Worm (Caenorhabditis elegans) whole organism, mixed stage, embryonic: ENCODE data around the gene ptc-1.

Source experiments
- bed-3 ChIP-seq: fragments of 200-800 bp; sonication (Bioruptor generic); optimal IDR thresholded peaks from 3 replicates; lab custom pipeline; 2018; ENCODE audit warnings: mild to moderate bottlenecking, missing genetic modification characterization, moderate library complexity, missing compliant biosample characterization
- ceh-83 ChIP-seq: fragments of 200-800 bp; sonication (Bioruptor generic); optimal IDR thresholded peaks from 2 replicates; lab custom pipeline; 2018; ENCODE audit warnings: mild to moderate bottlenecking, missing genetic modification characterization, missing compliant biosample characterization
- ces-1 ChIP-seq: fragments of 150-350 bp; optimal IDR thresholded peaks from 2 replicates; lab custom pipeline; 2014; ENCODE audit warnings: missing biosample characterization, missing genetic modification reagents, missing genetic modification characterization
- cnd-1 ChIP-seq: fragments of 200-800 bp; sonication (Bioruptor generic); optimal IDR thresholded peaks from 2 replicates; lab custom pipeline; 2018; ENCODE audit warnings: mild to moderate bottlenecking, missing genetic modification characterization, missing compliant biosample characterization
- drap-1 ChIP-seq: fragments of 200-800 bp; sonication (Bioruptor generic); optimal IDR thresholded peaks from 3 replicates; lab custom pipeline; 2018; ENCODE audit warnings: mild to moderate bottlenecking, missing genetic modification characterization, missing compliant biosample characterization
- elt-1 ChIP-seq: sonication (generic microtip); optimal IDR thresholded peaks from 2 replicates; lab custom pipeline; 2017; ENCODE audit warnings: missing genetic modification characterization, mild to moderate bottlenecking, missing compliant biosample characterization, antibody characterized with exemption, moderate library complexity, borderline replicate concordance; ENCODE audit not compliant: insufficient read depth
- elt-3 ChIP-seq: fragments of 150-350 bp; optimal IDR thresholded peaks from 2 replicates; lab custom pipeline; 2014; ENCODE audit warnings: missing biosample characterization, missing genetic modification characterization
- flh-1 ChIP-seq: fragments of 200-800 bp; sonication (Bioruptor generic); optimal IDR thresholded peaks from 2 replicates; lab custom pipeline; 2018; ENCODE audit warnings: mild to moderate bottlenecking, missing genetic modification characterization, moderate library complexity, missing compliant biosample characterization
- ham-2 ChIP-seq: fragments of 200-800 bp; sonication (Bioruptor generic); optimal IDR thresholded peaks from 2 replicates; lab custom pipeline; 2018; ENCODE audit warnings: mild to moderate bottlenecking, missing genetic modification characterization, missing compliant biosample characterization
- hlh-1 ChIP-seq: fragments of 150-350 bp; optimal IDR thresholded peaks from 2 replicates; lab custom pipeline; 2014; ENCODE audit warnings: missing biosample characterization, missing genetic modification reagents, missing genetic modification characterization
- lin-13 ChIP-seq: fragments of 150-350 bp; optimal IDR thresholded peaks from 2 replicates; lab custom pipeline; 2014; ENCODE audit warnings: missing biosample characterization, missing genetic modification characterization
- lin-32 ChIP-seq: fragments of 200-800 bp; sonication (Bioruptor generic); optimal IDR thresholded peaks from 2 replicates; lab custom pipeline; 2018; ENCODE audit warnings: mild to moderate bottlenecking, missing genetic modification characterization, missing compliant biosample characterization
- lsy-2 ChIP-seq: fragments of 150-350 bp; optimal IDR thresholded peaks from 2 replicates; lab custom pipeline; 2014; ENCODE audit warnings: missing biosample characterization, missing genetic modification characterization
- mab-5 ChIP-seq: fragments of 150-350 bp; optimal IDR thresholded peaks from 2 replicates; lab custom pipeline; 2014; ENCODE audit warnings: missing biosample characterization, missing genetic modification characterization
- mep-1 ChIP-seq: fragments of 150-350 bp; optimal IDR thresholded peaks from 2 replicates; lab custom pipeline; 2017; ENCODE audit warnings: missing biosample characterization, missing genetic modification reagents, missing genetic modification characterization, inconsistent platforms
- mls-2 ChIP-seq: sonication (generic microtip); optimal IDR thresholded peaks from 2 replicates; lab custom pipeline; 2016; ENCODE audit warnings: mild to moderate bottlenecking, missing genetic modification characterization, moderate library complexity, missing compliant biosample characterization
- nhr-12 ChIP-seq: fragments of 150-350 bp; optimal IDR thresholded peaks from 2 replicates; lab custom pipeline; 2014; ENCODE audit warnings: missing biosample characterization, missing genetic modification characterization
- nhr-2 ChIP-seq: fragments of 150-350 bp; optimal IDR thresholded peaks from 2 replicates; lab custom pipeline; 2014; ENCODE audit warnings: missing biosample characterization, missing genetic modification characterization
- nhr-237 ChIP-seq: fragments of 150-350 bp; optimal IDR thresholded peaks from 2 replicates; lab custom pipeline; 2014; ENCODE audit warnings: missing biosample characterization, missing genetic modification characterization
- nhr-28 ChIP-seq: fragments of 150-350 bp; optimal IDR thresholded peaks from 2 replicates; lab custom pipeline; 2014; ENCODE audit warnings: missing biosample characterization, missing genetic modification characterization
- nhr-76 ChIP-seq: sonication (generic microtip); optimal IDR thresholded peaks from 2 replicates; lab custom pipeline; 2017; ENCODE audit warnings: missing biosample characterization, missing genetic modification characterization
- pha-4 ChIP-seq: fragments of 150-350 bp; optimal IDR thresholded peaks from 2 replicates; lab custom pipeline; 2018; ENCODE audit warnings: missing biosample characterization, missing genetic modification reagents, missing genetic modification characterization
- sem-2 ChIP-seq: fragments of 200-800 bp; sonication (Bioruptor generic); optimal IDR thresholded peaks from 2 replicates; lab custom pipeline; 2018; ENCODE audit warnings: mild to moderate bottlenecking, missing genetic modification characterization, missing compliant biosample characterization
- snpc-4 ChIP-seq: fragments of 150-350 bp; optimal IDR thresholded peaks from 2 replicates; lab custom pipeline; 2014; ENCODE audit warnings: missing biosample characterization, missing genetic modification characterization
- sptf-1 ChIP-seq: sonication (generic microtip); optimal IDR thresholded peaks from 2 replicates; lab custom pipeline; 2017; ENCODE audit warnings: mild to moderate bottlenecking, missing genetic modification characterization, moderate library complexity, missing compliant biosample characterization
- tbx-8 ChIP-seq: fragments of 200-800 bp; sonication (Bioruptor generic); optimal IDR thresholded peaks from 2 replicates; lab custom pipeline; 2018; ENCODE audit warnings: mild to moderate bottlenecking, missing genetic modification characterization, moderate library complexity, missing compliant biosample characterization
- unc-120 ChIP-seq: sonication (generic microtip); optimal IDR thresholded peaks from 2 replicates; lab custom pipeline; 2017; ENCODE audit warnings: missing genetic modification characterization, missing compliant biosample characterization; ENCODE audit not compliant: poor library complexity, severe bottlenecking
- unc-39 ChIP-seq: fragments of 150-350 bp; optimal IDR thresholded peaks from 2 replicates; lab custom pipeline; 2014; ENCODE audit warnings: missing biosample characterization, missing genetic modification characterization
- unc-62 ChIP-seq: fragments of 150-350 bp; optimal IDR thresholded peaks from 2 replicates; lab custom pipeline; 2014; ENCODE audit warnings: missing biosample characterization, missing genetic modification reagents, missing genetic modification characterization
- zip-8 ChIP-seq: fragments of 150-350 bp; optimal IDR thresholded peaks from 2 replicates; lab custom pipeline; 2014; ENCODE audit warnings: missing biosample characterization, missing genetic modification characterization
- ztf-11 ChIP-seq: fragments of 150-350 bp; optimal IDR thresholded peaks from 2 replicates; lab custom pipeline; 2014; ENCODE audit warnings: missing biosample characterization, missing genetic modification characterization

ptc-1 gene

ce11 chrII:7892761-7893272 lies at the start of gene ptc-1:
Gene ptc-1 (plus strand): TSS chrII:7893222.
- TF ChIP-seq hlh-1 (tag; lab: Kevin White, UChicago), result no peak
- TF ChIP-seq unc-120 (tag; lab: Kevin White, UChicago), result no peak
- no peak for TF ChIP-seq bed-3 (GFP tag; lab: Kevin White, UChicago)
- no peak for TF ChIP-seq elt-1
- TF ChIP-seq unc-39, result no peak
- TF ChIP-seq sptf-1 (tag; lab: Kevin White, UChicago), result no peak
- no peak for TF ChIP-seq nhr-12 (tag; lab: Kevin White, UChicago)
- no peak for TF ChIP-seq drap-1 (GFP tag; lab: Kevin White, UChicago)
- no peak for TF ChIP-seq lin-13 (tag; lab: Kevin White, UChicago)
- TF ChIP-seq lin-32 (GFP tag; lab: Kevin White, UChicago), result no peak
- TF ChIP-seq nhr-2 (tag; lab: Kevin White, UChicago), result no peak
- TF ChIP-seq cnd-1, result no peak
- no peak for TF ChIP-seq ztf-11 (tag; lab: Kevin White, UChicago)
- no peak for TF ChIP-seq unc-62
- TF ChIP-seq pha-4 (tag; lab: Kevin White, UChicago), result no peak
- TF ChIP-seq elt-3 (tag; lab: Kevin White, UChicago), result no peak
- TF ChIP-seq nhr-28, result no peak
- no peak for TF ChIP-seq flh-1 (GFP tag; lab: Kevin White, UChicago)
- TF ChIP-seq nhr-237 (tag; lab: Kevin White, UChicago), result no peak
- no peak for TF ChIP-seq mep-1 (tag; lab: Kevin White, UChicago)
- TF ChIP-seq, all 35 proteins: peak for 0

DNA sequence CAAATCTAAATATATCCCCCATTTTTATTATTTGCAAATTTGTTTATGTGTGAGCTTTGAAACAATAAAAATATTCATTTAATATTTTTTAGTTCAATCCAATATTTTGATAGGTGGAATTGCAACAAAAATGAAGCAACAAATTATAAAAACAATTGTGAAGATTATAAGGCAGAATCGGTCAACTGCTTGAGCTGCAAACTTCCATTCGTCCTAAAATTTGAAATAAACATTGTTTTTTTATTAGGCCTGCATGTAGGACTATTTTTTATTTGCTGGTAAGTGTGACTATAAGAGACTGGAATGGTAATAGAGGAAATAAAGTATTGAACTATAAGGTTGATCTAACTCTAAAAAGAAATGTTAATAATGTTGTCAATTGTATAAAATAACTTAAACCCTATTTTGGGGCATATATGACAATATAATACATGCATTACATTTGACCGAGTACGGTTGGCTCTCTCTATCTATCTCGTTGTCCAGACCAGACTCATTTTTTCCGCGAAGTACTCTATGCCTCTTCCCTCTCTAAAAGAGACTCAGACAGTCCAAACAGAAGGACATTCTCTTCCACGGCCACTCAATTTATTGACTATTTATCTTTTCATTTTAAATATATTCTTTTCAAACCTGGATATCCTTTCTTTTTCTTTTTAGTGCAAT lies 47.3 kb upstream of the ptc-1 start, which contains the start of gene T09A5.4:
TSS of gene T09A5.4 (plus strand) at position 616 of the 666 bp plus-strand sequence.
- TF ChIP-seq mls-2, result no peak
- no peak for TF ChIP-seq mab-5
- no peak for TF ChIP-seq snpc-4 (tag; lab: Kevin White, UChicago)
- TF ChIP-seq ceh-83 (GFP tag; lab: Kevin White, UChicago), result no peak
- TF ChIP-seq drap-1 (GFP tag; lab: Kevin White, UChicago), result no peak
- no peak for TF ChIP-seq ces-1 (GFP tag; lab: Kevin White, UChicago)
- TF ChIP-seq lsy-2 (tag; lab: Kevin White, UChicago), result no peak
- no peak for TF ChIP-seq elt-3 (tag; lab: Kevin White, UChicago)
- TF ChIP-seq lin-13 (tag; lab: Kevin White, UChicago), result no peak
- TF ChIP-seq nhr-237 (tag; lab: Kevin White, UChicago), result no peak
- no peak for TF ChIP-seq unc-62
- TF ChIP-seq lin-32 (GFP tag; lab: Kevin White, UChicago), result no peak

DNA sequence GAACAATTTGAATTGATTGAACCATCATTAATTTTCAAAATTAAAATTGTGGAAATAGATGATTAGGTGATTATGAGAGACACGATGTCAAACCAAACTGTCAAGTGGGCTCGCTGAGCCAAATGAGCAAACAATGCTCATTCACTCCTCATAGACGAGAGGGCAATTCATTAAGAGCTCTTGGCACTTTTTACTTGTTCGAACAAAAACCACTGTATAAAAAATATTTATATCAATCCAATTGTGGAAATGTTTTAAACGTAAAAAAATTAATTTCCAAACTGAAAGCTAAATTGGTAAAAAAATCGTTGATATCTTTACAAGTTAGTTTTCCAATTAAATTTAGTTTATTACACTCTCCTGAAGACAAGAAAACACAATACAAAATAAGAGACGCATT lies 43.3 kb upstream of the ptc-1 start, which contains the start of gene acr-7:
TSS of gene acr-7 (minus strand) at position 101 of the 400 bp plus-strand sequence.
- TF ChIP-seq lin-13 (tag; lab: Kevin White, UChicago) (no peak), unc-62 (no peak), ces-1 (GFP tag; lab: Kevin White, UChicago) (no peak), sptf-1 (tag; lab: Kevin White, UChicago) (no peak), elt-1 (no peak), mls-2 (no peak), nhr-237 (tag; lab: Kevin White, UChicago) (no peak), zip-8 (tag; lab: Kevin White, UChicago) (no peak), ham-2 (no peak)

DNA sequence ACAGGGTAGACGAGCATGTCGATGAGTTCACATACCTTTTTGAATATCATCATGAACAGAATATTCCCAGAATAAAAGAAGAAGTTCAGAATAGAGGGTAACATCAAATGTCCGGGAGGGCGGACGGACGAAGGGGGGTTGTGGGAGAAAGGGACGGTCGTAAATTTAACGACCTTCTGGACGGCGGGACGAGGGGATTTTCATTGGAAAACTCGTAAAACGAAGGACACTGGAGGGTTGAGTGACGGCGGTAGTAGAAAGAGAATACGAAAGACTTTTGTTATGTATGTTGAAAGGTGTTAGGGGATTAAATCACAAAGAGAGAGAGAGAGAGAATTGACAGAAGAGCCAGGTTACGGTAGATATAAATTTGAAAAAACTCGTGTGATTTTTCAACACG lies 42.4 kb upstream of the ptc-1 start:
- TF ChIP-seq nhr-76 (tag; lab: Kevin White, UChicago) (no peak), tbx-8 (no peak), sem-2 (GFP tag; lab: Kevin White, UChicago) (no peak), nhr-28 (no peak), unc-62 (peak; percentile 7)

ce11 chrII:7851480-7851879 lies 41.5 kb upstream of the ptc-1 start:
- no peak for TF ChIP-seq sem-2 (GFP tag; lab: Kevin White, UChicago)
- no peak for TF ChIP-seq nhr-76 (tag; lab: Kevin White, UChicago)
